Worm (Caenorhabditis elegans): Measurements from ENCODE around the gene H28G03.2.

DNA sequence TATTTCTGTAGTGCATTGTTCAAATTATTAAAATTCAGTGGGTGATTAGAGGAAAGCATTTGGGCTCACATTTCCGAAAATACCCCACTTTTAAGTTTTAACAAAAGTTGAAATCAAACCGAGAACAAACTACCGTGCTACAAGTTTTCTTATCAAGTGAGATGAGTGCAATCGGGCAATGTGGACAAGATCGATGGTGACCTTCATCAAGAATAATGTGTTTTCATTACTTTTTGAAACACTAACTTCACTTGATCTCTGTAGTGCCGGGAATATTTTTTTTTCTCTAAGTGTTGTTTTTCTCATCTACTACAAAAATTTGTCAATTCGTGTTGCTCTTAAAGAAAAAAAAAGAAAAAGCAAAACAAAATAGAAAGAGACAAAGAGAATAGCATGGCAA lies 3.3 kb downstream of the H28G03.2 start:
- TF ChIP-seq flh-1 (GFP tag; optimal IDR thresholded peaks at IDR 0.05) (no peak), nhr-28 (tag; optimal IDR thresholded peaks at IDR 0.05) (no peak)
